Fruit fly (Drosophila melanogaster) whole organism, embryonic: ENCODE results near the gene bol.

Experiments used
- Asciz ChIP-seq: fragments of 200-800 bp; sonication (Bioruptor generic); optimal IDR thresholded peaks from 2 replicates; lab custom pipeline; 2017; ENCODE audit warnings: missing biosample characterization, mild to moderate bottlenecking, missing genetic modification characterization, missing genetic modification reagents
- Atf-2 ChIP-seq: fragments of 200-800 bp; sonication (Bioruptor generic); optimal IDR thresholded peaks from 2 replicates; lab custom pipeline; 2016; ENCODE audit warnings: missing biosample characterization, missing genetic modification characterization
- CG11560 ChIP-seq: fragments of 200-800 bp; sonication (Bioruptor generic); IDR thresholded peaks from 3 replicates; pipeline ENCODE4 v1.3.6; 2022; ENCODE audit warnings: missing biosample characterization, missing genetic modification characterization
- CG12155 ChIP-seq: fragments of 200-800 bp; sonication (Bioruptor generic); optimal IDR thresholded peaks from 3 replicates; lab custom pipeline; 2016; ENCODE audit warnings: missing biosample characterization, missing genetic modification characterization
- CG1233 ChIP-seq: fragments of 200-800 bp; sonication (Bioruptor generic); optimal IDR thresholded peaks from 4 replicates; lab custom pipeline; 2018; ENCODE audit warnings: missing biosample characterization, mild to moderate bottlenecking, missing genetic modification characterization
- CG12659 ChIP-seq: fragments of 200-800 bp; sonication (Bioruptor generic); optimal IDR thresholded peaks from 3 replicates; lab custom pipeline; 2017; ENCODE audit warnings: mild to moderate bottlenecking, missing biosample characterization, missing genetic modification reagents, missing genetic modification characterization
- CG13894 ChIP-seq: fragments of 200-800 bp; sonication (Bioruptor generic); optimal IDR thresholded peaks from 3 replicates; lab custom pipeline; 2018; ENCODE audit warnings: missing biosample characterization, mild to moderate bottlenecking, missing genetic modification characterization, moderate library complexity
- CG15073 ChIP-seq: fragments of 200-800 bp; sonication (Bioruptor generic); optimal IDR thresholded peaks from 2 replicates; lab custom pipeline; 2016; ENCODE audit warnings: missing biosample characterization, missing genetic modification characterization
- CG15479 ChIP-seq: fragments of 200-800 bp; sonication (Bioruptor generic); optimal IDR thresholded peaks from 3 replicates; lab custom pipeline; 2019; ENCODE audit warnings: missing biosample characterization, mild to moderate bottlenecking, missing genetic modification characterization, moderate library complexity
- CG15696 ChIP-seq: fragments of 200-800 bp; sonication (Bioruptor generic); optimal IDR thresholded peaks from 2 replicates; lab custom pipeline; 2019; ENCODE audit warnings: missing biosample characterization, mild to moderate bottlenecking, missing genetic modification characterization, moderate library complexity
- CG16779 ChIP-seq: fragments of 200-800 bp; sonication (Bioruptor generic); IDR thresholded peaks from 2 replicates; pipeline ENCODE4 v1.3.6; 2022; ENCODE audit warnings: missing biosample characterization, missing genetic modification characterization
- CG16863 ChIP-seq: fragments of 200-800 bp; sonication (Bioruptor generic); optimal IDR thresholded peaks from 3 replicates; lab custom pipeline; 2016; ENCODE audit warnings: missing biosample characterization, missing genetic modification characterization
- CG18476 ChIP-seq: fragments of 200-800 bp; sonication (Bioruptor generic); optimal IDR thresholded peaks from 2 replicates; lab custom pipeline; 2016; ENCODE audit warnings: missing biosample characterization, mild to moderate bottlenecking, missing genetic modification characterization
- CG18764 ChIP-seq: fragments of 200-800 bp; sonication (Bioruptor generic); optimal IDR thresholded peaks from 3 replicates; lab custom pipeline; 2016; ENCODE audit warnings: missing biosample characterization, missing genetic modification characterization
- CG2712 ChIP-seq: fragments of 200-800 bp; optimal IDR thresholded peaks from 3 replicates; lab custom pipeline; 2019; ENCODE audit warnings: missing biosample characterization, mild to moderate bottlenecking, missing genetic modification characterization, moderate library complexity
- CG4617 ChIP-seq: fragments of 200-800 bp; sonication (Bioruptor generic); optimal IDR thresholded peaks from 3 replicates; lab custom pipeline; 2016; ENCODE audit warnings: missing biosample characterization, missing genetic modification characterization, borderline replicate concordance
- CG4707 ChIP-seq: fragments of 200-800 bp; sonication (Bioruptor generic); optimal IDR thresholded peaks from 2 replicates; lab custom pipeline; 2018; ENCODE audit warnings: missing biosample characterization, mild to moderate bottlenecking, missing genetic modification characterization, moderate library complexity
- CG4820 ChIP-seq: fragments of 200-800 bp; sonication (Bioruptor generic); optimal IDR thresholded peaks from 3 replicates; lab custom pipeline; 2016; ENCODE audit warnings: missing biosample characterization, missing genetic modification characterization
- CG6683 ChIP-seq: fragments of 200-800 bp; sonication (Bioruptor generic); optimal IDR thresholded peaks from 2 replicates; lab custom pipeline; 2017; ENCODE audit warnings: missing biosample characterization, mild to moderate bottlenecking, missing genetic modification characterization, missing genetic modification reagents
- CG8089 ChIP-seq: fragments of 200-800 bp; sonication (Bioruptor generic); optimal IDR thresholded peaks from 3 replicates; lab custom pipeline; 2016; ENCODE audit warnings: missing biosample characterization, missing genetic modification characterization
- CG8478 ChIP-seq: fragments of >200 bp; optimal IDR thresholded peaks from 2 replicates; lab custom pipeline; 2018
- CG9876 ChIP-seq: fragments of 200-800 bp; sonication (Bioruptor generic); optimal IDR thresholded peaks from 2 replicates; lab custom pipeline; 2016; ENCODE audit warnings: missing biosample characterization, missing genetic modification characterization
- Deaf1 ChIP-seq: fragments of 200-800 bp; optimal IDR thresholded peaks from 3 replicates; lab custom pipeline; 2019; ENCODE audit warnings: missing biosample characterization, mild to moderate bottlenecking, missing genetic modification characterization, moderate library complexity
- Dip2 ChIP-seq: fragments of 200-800 bp; sonication (Bioruptor generic); IDR thresholded peaks from 2 replicates; pipeline ENCODE4 v1.3.6; 2022; ENCODE audit warnings: missing biosample characterization, missing genetic modification characterization
- Doc2 ChIP-seq: fragments of 200-800 bp; sonication (Bioruptor generic); IDR thresholded peaks from 2 replicates; pipeline ENCODE4 v1.3.6; 2022; ENCODE audit warnings: missing biosample characterization, missing genetic modification characterization
- GATAe ChIP-seq: fragments of 200-800 bp; sonication (Bioruptor generic); conservative IDR thresholded peaks from 2 replicates; pipeline ENCODE4 v1.3.6; 2022; ENCODE audit warnings: missing biosample characterization, missing genetic modification characterization
- Gsc ChIP-seq: fragments of 200-800 bp; sonication (Bioruptor generic); IDR thresholded peaks from 2 replicates; pipeline ENCODE4 v1.3.6; 2022; ENCODE audit warnings: missing biosample characterization, missing genetic modification characterization
- HLH54F ChIP-seq: fragments of 200-800 bp; sonication (Bioruptor generic); optimal IDR thresholded peaks from 3 replicates; lab custom pipeline; 2016; ENCODE audit warnings: missing biosample characterization, missing genetic modification characterization
- Max ChIP-seq: fragments of 200-800 bp; sonication (Bioruptor generic); optimal IDR thresholded peaks from 2 replicates; lab custom pipeline; 2016; ENCODE audit warnings: missing biosample characterization, mild to moderate bottlenecking, missing genetic modification characterization
- Neu2 ChIP-seq: fragments of 200-800 bp; sonication (Bioruptor generic); optimal IDR thresholded peaks from 3 replicates; lab custom pipeline; 2016; ENCODE audit warnings: missing biosample characterization, missing genetic modification characterization, borderline replicate concordance
- Nf-YB ChIP-seq: fragments of 200-800 bp; sonication (Bioruptor generic); optimal IDR thresholded peaks from 3 replicates; lab custom pipeline; 2019; ENCODE audit warnings: missing biosample characterization, mild to moderate bottlenecking, missing genetic modification characterization, moderate library complexity
- Poxn ChIP-seq: fragments of 200-800 bp; sonication (Bioruptor generic); IDR thresholded peaks from 2 replicates; pipeline ENCODE4 v1.3.6; 2022; ENCODE audit warnings: missing biosample characterization, missing genetic modification characterization
- Usf ChIP-seq: fragments of 200-800 bp; sonication (Bioruptor generic); optimal IDR thresholded peaks from 2 replicates; lab custom pipeline; 2017; ENCODE audit warnings: missing genotype, missing biosample characterization, missing genetic modification characterization
- ab ChIP-seq: fragments of 200-800 bp; sonication (Bioruptor generic); optimal IDR thresholded peaks from 2 replicates; lab custom pipeline; 2016; ENCODE audit warnings: missing biosample characterization, missing genetic modification characterization
- cato ChIP-seq: fragments of 200-800 bp; sonication (Bioruptor generic); optimal IDR thresholded peaks from 2 replicates; lab custom pipeline; 2016; ENCODE audit warnings: missing biosample characterization, missing genetic modification characterization, borderline replicate concordance
- chn ChIP-seq: fragments of 200-800 bp; sonication (Bioruptor generic); optimal IDR thresholded peaks from 2 replicates; lab custom pipeline; 2016; ENCODE audit warnings: missing biosample characterization, missing genetic modification characterization
- dmrt99B ChIP-seq: fragments of 200-800 bp; sonication (Bioruptor generic); optimal IDR thresholded peaks from 2 replicates; lab custom pipeline; 2018; ENCODE audit warnings: missing biosample characterization, mild to moderate bottlenecking, missing genetic modification characterization, moderate library complexity
- fu2 ChIP-seq: fragments of 200-800 bp; sonication (Bioruptor generic); optimal IDR thresholded peaks from 2 replicates; lab custom pipeline; 2016; ENCODE audit warnings: missing biosample characterization, missing genetic modification characterization
- gce ChIP-seq: fragments of 200-800 bp; sonication (Bioruptor generic); IDR thresholded peaks from 3 replicates; pipeline ENCODE4 v1.3.6; 2022; ENCODE audit warnings: missing biosample characterization, missing genetic modification characterization
- gem ChIP-seq: fragments of 200-800 bp; sonication (Bioruptor generic); optimal IDR thresholded peaks from 2 replicates; lab custom pipeline; 2019; ENCODE audit warnings: missing biosample characterization, mild to moderate bottlenecking, missing genetic modification characterization, moderate library complexity
- luna ChIP-seq: fragments of 200-800 bp; sonication (Bioruptor generic); optimal IDR thresholded peaks from 2 replicates; lab custom pipeline; 2016; ENCODE audit warnings: missing biosample characterization, missing genetic modification characterization
- pb ChIP-seq: fragments of 200-800 bp; sonication (Bioruptor generic); optimal IDR thresholded peaks from 3 replicates; lab custom pipeline; 2016; ENCODE audit warnings: missing biosample characterization, missing genetic modification characterization
- rib ChIP-seq: fragments of 200-800 bp; sonication (Bioruptor generic); IDR thresholded peaks from 2 replicates; pipeline ENCODE4 v1.3.6; 2022; ENCODE audit warnings: missing biosample characterization, missing genetic modification characterization
- row ChIP-seq: fragments of 200-800 bp; sonication (Bioruptor generic); IDR thresholded peaks from 3 replicates; pipeline ENCODE4 v1.3.6; 2022; ENCODE audit warnings: missing biosample characterization, missing genetic modification characterization
- run ChIP-seq: fragments of 200-800 bp; sonication (Bioruptor generic); optimal IDR thresholded peaks from 3 replicates; lab custom pipeline; 2018; ENCODE audit warnings: missing biosample characterization, mild to moderate bottlenecking, missing genetic modification characterization
- sima ChIP-seq: fragments of 200-800 bp; sonication (Bioruptor generic); optimal IDR thresholded peaks from 2 replicates; lab custom pipeline; 2016; ENCODE audit warnings: missing biosample characterization, missing genetic modification characterization
- sisA ChIP-seq: fragments of 200-800 bp; sonication (Bioruptor generic); IDR thresholded peaks from 2 replicates; pipeline ENCODE4 v1.3.6; 2022; ENCODE audit warnings: missing biosample characterization, missing genetic modification characterization
- stwl ChIP-seq: fragments of 200-800 bp; sonication (Bioruptor generic); optimal IDR thresholded peaks from 3 replicates; lab custom pipeline; 2018; ENCODE audit warnings: missing biosample characterization, mild to moderate bottlenecking, missing genetic modification characterization, moderate library complexity
- tup ChIP-seq: fragments of 200-800 bp; sonication (Bioruptor generic); optimal IDR thresholded peaks from 2 replicates; lab custom pipeline; 2016; ENCODE audit warnings: missing biosample characterization, mild to moderate bottlenecking, missing genetic modification characterization, moderate library complexity
- tx ChIP-seq: fragments of 200-800 bp; sonication (Bioruptor generic); optimal IDR thresholded peaks from 2 replicates; lab custom pipeline; 2016; ENCODE audit warnings: missing biosample characterization, missing genetic modification characterization
- wek ChIP-seq: fragments of 200-800 bp; sonication (Bioruptor generic); optimal IDR thresholded peaks from 3 replicates; lab custom pipeline; 2018; ENCODE audit warnings: missing biosample characterization, mild to moderate bottlenecking, missing genetic modification characterization, moderate library complexity
- wor ChIP-seq: fragments of 200-800 bp; sonication (Bioruptor generic); IDR thresholded peaks from 2 replicates; pipeline ENCODE4 v1.3.6; 2022; ENCODE audit warnings: missing biosample characterization, missing genetic modification characterization
- yki ChIP-seq: fragments of >200 bp; optimal IDR thresholded peaks from 3 replicates; lab custom pipeline; 2018

bol gene

DNA sequence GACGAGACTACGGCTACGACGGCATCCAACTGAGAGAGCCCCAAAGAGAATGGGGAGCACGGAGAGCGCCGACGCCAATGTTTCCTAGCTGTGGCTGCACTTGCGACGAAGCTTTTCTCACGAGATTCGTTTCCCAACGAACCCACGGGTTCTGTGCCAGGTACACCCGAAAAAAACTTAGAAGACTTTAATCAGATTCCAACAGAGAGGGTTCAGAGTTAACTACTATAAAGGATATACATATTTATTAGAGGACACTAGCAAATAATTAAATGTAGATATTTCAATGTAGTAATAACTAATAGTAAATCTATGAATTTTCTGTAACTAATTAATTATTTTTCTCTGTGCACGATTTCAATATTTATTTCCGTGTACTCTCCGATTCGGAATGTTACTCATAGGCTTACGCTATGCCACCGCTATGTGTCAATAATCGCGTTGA is 68.2 kb downstream of the bol start, which contains the start of gene Argk1 (continued):
- TF ChIP-seq fu2 (GFP tag; lab: Kevin White, UChicago) (no peak), tup (GFP tag; lab: Kevin White, UChicago) (no peak), pb (GFP tag; lab: Kevin White, UChicago) (no peak), CG4617 (no peak), CG18764 (GFP tag; lab: Kevin White, UChicago) (no peak), Neu2 (GFP tag; lab: Kevin White, UChicago) (no peak), HLH54F (peak; percentile 39), yki (lab: Kevin White, UChicago) (no peak), Asciz (GFP tag; lab: Kevin White, UChicago) (no peak), CG2712 (peak; percentile 40), CG4820 (GFP tag; lab: Kevin White, UChicago) (no peak), wor (GFP tag; lab: Robert Waterston, UW) (no peak), CG9876 (GFP tag; lab: Kevin White, UChicago) (no peak), CG6683 (GFP tag; lab: Kevin White, UChicago) (no peak), sisA (GFP tag; lab: Robert Waterston, UW) (no peak), CG18476 (GFP tag; lab: Kevin White, UChicago) (no peak), Atf-2 (no peak), CG15479 (GFP tag; lab: Kevin White, UChicago) (no peak), Dip2 (GFP tag; lab: Robert Waterston, UW) (no peak), row (GFP tag; lab: Robert Waterston, UW) (peak; percentile 79), CG15073 (GFP tag; lab: Kevin White, UChicago) (no peak), dmrt99B (tag; lab: Kevin White, UChicago) (peak; percentile 70), Gsc (GFP tag; lab: Robert Waterston, UW) (no peak), rib (GFP tag; lab: Robert Waterston, UW) (no peak), cato (GFP tag; lab: Kevin White, UChicago) (no peak), luna (GFP tag; lab: Kevin White, UChicago) (no peak), Max (no peak), Doc2 (GFP tag; lab: Robert Waterston, UW) (no peak), chn (GFP tag; lab: Kevin White, UChicago) (no peak), tx (GFP tag; lab: Kevin White, UChicago) (no peak), Deaf1 (peak; percentile 68), sima (GFP tag; lab: Kevin White, UChicago) (no peak), Poxn (GFP tag; lab: Robert Waterston, UW) (no peak), CG11560 (tag; lab: Robert Waterston, UW) (0 out of 3 replicates have a peak, but pooled peaks have one; percentile 45), run (tag; lab: Kevin White, UChicago) (no peak), CG13894 (tag; lab: Kevin White, UChicago) (no peak), Nf-YB (GFP tag; lab: Kevin White, UChicago) (peak; percentile 24), ab (GFP tag; lab: Kevin White, UChicago) (no peak), gem (tag; lab: Kevin White, UChicago) (peak; percentile 77), CG1233 (no peak), CG8478 (lab: Kevin White, UChicago) (no peak), CG12155 (GFP tag; lab: Kevin White, UChicago) (peak; percentile 60), gce (GFP tag; lab: Robert Waterston, UW) (peak; percentile 54; the same call in 1 of the 3 replicates), CG4707 (no peak), GATAe (GFP tag; lab: Robert Waterston, UW) (peak; percentile 39; the same call in 1 of the 2 replicates), wek (GFP tag; lab: Kevin White, UChicago) (no peak), stwl (tag; lab: Kevin White, UChicago) (no peak), CG8089 (no peak), CG15696 (tag; lab: Kevin White, UChicago) (no peak), CG16779 (GFP tag; lab: Robert Waterston, UW) (no peak), CG12659 (GFP tag; lab: Kevin White, UChicago) (peak; percentile 74), Usf (GFP tag; lab: Kevin White, UChicago) (no peak), CG16863 (GFP tag; lab: Kevin White, UChicago) (no peak)
